Worm (Caenorhabditis elegans) whole organism, L3 larva: ENCODE measurements around the gene ints-13.

Experiments
- R02D3.7 ChIP-seq: fragments of 150-350 bp; optimal IDR thresholded peaks from 2 replicates; lab custom pipeline; 2014; ENCODE audit warnings: missing biosample characterization, missing genetic modification characterization
- ZK546.5 ChIP-seq: sonication (generic microtip); optimal IDR thresholded peaks from 2 replicates; lab custom pipeline; 2017; ENCODE audit warnings: missing biosample characterization, missing genetic modification characterization
- aly-2 ChIP-seq: fragments of 150-350 bp; optimal IDR thresholded peaks from 2 replicates; lab custom pipeline; 2014; ENCODE audit warnings: missing biosample characterization, missing genetic modification characterization
- ama-1 ChIP-seq: fragments of 150-350 bp; optimal IDR thresholded peaks from 2 replicates; lab custom pipeline; 2018
- ceh-16 ChIP-seq: sonication (generic microtip); optimal IDR thresholded peaks from 2 replicates; lab custom pipeline; 2017; ENCODE audit warnings: missing biosample characterization, missing genetic modification characterization
- ceh-9 ChIP-seq: sonication (generic microtip); optimal IDR thresholded peaks from 2 replicates; lab custom pipeline; 2018; ENCODE audit warnings: missing biosample characterization, missing genetic modification characterization
- egl-27 ChIP-seq: sonication (generic microtip); optimal IDR thresholded peaks from 4 replicates; lab custom pipeline; 2017; ENCODE audit warnings: missing biosample characterization, missing genetic modification reagents, missing genetic modification characterization
- elt-1 ChIP-seq: fragments of 150-350 bp; optimal IDR thresholded peaks from 2 replicates; lab custom pipeline; 2014; ENCODE audit warnings: missing biosample characterization, missing genetic modification characterization
- elt-2 ChIP-seq: sonication (generic microtip); optimal IDR thresholded peaks from 2 replicates; lab custom pipeline; 2016; ENCODE audit warnings: missing genetic modification reagents, mild to moderate bottlenecking, missing genetic modification characterization, missing compliant biosample characterization
- eor-1 ChIP-seq, 2 experiments: fragments of 150-350 bp; optimal IDR thresholded peaks; 2 replicates each; lab custom pipeline; 2014 to 2018; ENCODE audit warnings: missing biosample characterization in 2 of 2, missing genetic modification characterization in 2 of 2
- fkh-10 ChIP-seq: sonication (generic microtip); optimal IDR thresholded peaks from 2 replicates; lab custom pipeline; 2017; ENCODE audit warnings: missing biosample characterization, missing genetic modification reagents, missing genetic modification characterization
- fos-1 ChIP-seq: fragments of 150-350 bp; optimal IDR thresholded peaks from 2 replicates; lab custom pipeline; 2014; ENCODE audit warnings: missing biosample characterization, missing genetic modification characterization
- hmg-11 ChIP-seq: sonication (generic microtip); optimal IDR thresholded peaks from 2 replicates; lab custom pipeline; 2016; ENCODE audit warnings: missing genetic modification characterization, missing compliant biosample characterization
- jun-1 ChIP-seq: fragments of 150-350 bp; optimal IDR thresholded peaks from 2 replicates; lab custom pipeline; 2014; ENCODE audit warnings: missing biosample characterization, missing genetic modification reagents, missing genetic modification characterization
- lin-15B ChIP-seq: fragments of 150-350 bp; optimal IDR thresholded peaks from 2 replicates; lab custom pipeline; 2014; ENCODE audit warnings: missing biosample characterization, missing genetic modification characterization
- lsy-12 ChIP-seq: sonication (generic microtip); optimal IDR thresholded peaks from 2 replicates; lab custom pipeline; 2016; ENCODE audit warnings: mild to moderate bottlenecking, missing genetic modification characterization, missing compliant biosample characterization
- nfya-1 ChIP-seq: sonication (generic microtip); optimal IDR thresholded peaks from 2 replicates; lab custom pipeline; 2017; ENCODE audit warnings: missing genetic modification characterization, mild to moderate bottlenecking, missing compliant biosample characterization, antibody characterized with exemption, moderate library complexity; ENCODE audit not compliant: insufficient read depth
- nhr-12 ChIP-seq: fragments of 150-350 bp; optimal IDR thresholded peaks from 2 replicates; lab custom pipeline; 2014; ENCODE audit warnings: missing biosample characterization, missing genetic modification characterization
- nhr-23 ChIP-seq: fragments of 150-350 bp; optimal IDR thresholded peaks from 2 replicates; lab custom pipeline; 2014; ENCODE audit warnings: missing biosample characterization, missing genetic modification reagents, missing genetic modification characterization
- nhr-237 ChIP-seq: fragments of 150-350 bp; optimal IDR thresholded peaks from 2 replicates; lab custom pipeline; 2014; ENCODE audit warnings: missing biosample characterization, missing genetic modification characterization
- nhr-43 ChIP-seq: sonication (generic microtip); optimal IDR thresholded peaks from 2 replicates; lab custom pipeline; 2016; ENCODE audit warnings: mild to moderate bottlenecking, missing genetic modification characterization, missing compliant biosample characterization; ENCODE audit not compliant: poor library complexity, severe bottlenecking
- pqm-1 ChIP-seq: fragments of 150-350 bp; optimal IDR thresholded peaks from 2 replicates; lab custom pipeline; 2017; ENCODE audit warnings: missing biosample characterization, missing genetic modification characterization, inconsistent platforms
- snpc-4 ChIP-seq: fragments of 150-350 bp; optimal IDR thresholded peaks from 2 replicates; lab custom pipeline; 2014; ENCODE audit warnings: missing biosample characterization, missing genetic modification characterization
- unc-39 ChIP-seq: sonication (generic microtip); optimal IDR thresholded peaks from 4 replicates; lab custom pipeline; 2017; ENCODE audit warnings: missing biosample characterization, missing genetic modification characterization
- zag-1 ChIP-seq: fragments of 150-350 bp; optimal IDR thresholded peaks from 2 replicates; lab custom pipeline; 2014; ENCODE audit warnings: missing biosample characterization, missing genetic modification characterization

The ints-13 gene

DNA sequence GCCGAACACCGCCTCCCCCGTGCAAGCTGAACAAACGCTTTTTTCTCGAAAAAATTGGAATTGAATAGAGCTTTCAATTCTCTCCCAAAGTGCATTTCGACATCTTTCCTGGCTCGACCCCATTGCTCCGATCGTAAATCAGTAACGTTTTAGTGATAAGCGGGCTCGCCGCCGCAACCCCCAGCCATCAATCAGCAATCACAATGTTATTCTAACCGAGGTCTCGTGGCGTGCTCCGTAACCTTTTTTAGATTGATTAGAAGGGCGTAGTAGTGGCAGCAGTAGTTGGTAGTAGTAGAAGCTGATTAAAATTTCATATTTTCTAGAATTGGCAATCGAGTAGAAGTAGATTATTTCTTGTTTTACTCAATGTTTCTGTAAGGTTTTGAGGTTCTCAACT is 49.9 kb downstream of the ints-13 start:
- TF ChIP-seq fkh-10 (GFP tag; lab: Kevin White, UChicago) (no peak), elt-2 (tag; lab: Kevin White, UChicago) (peak; percentile 53)
- TF ChIP-seq, all 47 proteins: peak for 1

DNA sequence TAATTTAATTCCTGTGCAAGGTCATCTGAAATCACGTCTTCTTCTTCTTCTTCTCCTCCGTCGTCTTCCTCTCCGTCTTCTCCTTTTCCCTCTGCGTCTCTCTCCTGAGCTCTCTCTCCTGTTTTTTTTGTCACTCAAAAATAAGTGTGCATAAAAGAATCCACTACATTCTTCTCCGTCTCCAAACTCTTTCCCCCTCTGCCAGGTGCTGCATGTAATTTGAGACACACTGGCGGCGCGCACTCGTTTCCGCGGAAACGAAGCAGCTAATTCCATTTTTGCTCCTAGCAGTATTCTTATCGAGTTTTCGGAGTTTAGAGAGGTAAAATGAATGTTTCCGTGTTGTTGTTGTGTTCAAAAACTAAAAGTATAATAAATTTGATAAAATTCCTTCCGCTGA is 51.1 kb downstream of the ints-13 start:
- TF ChIP-seq lin-15B (tag; lab: Kevin White, UChicago) (peak; percentile 3), hmg-11 (no peak)

DNA sequence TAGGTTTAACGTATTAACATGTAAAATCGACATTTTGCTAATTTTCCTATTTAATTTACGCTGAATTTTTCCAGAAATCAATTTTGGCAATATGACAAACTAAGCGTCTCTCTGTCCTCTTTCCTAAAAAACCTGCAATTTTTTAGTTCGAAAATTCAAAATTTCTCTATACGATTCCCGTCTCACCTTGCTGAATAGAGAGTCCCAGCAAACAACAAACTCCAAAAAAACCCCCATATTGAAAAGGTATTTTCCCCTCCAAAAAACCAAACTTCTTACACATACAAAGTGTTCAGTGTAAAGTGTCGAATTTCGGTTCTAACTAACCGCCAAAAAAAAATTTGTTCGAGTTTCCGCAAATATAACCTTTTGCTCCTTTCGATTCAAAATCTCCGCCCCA is 53.1 kb downstream of the ints-13 start, which contains the start of gene pnc-1:
Gene pnc-1, plus strand, starts transcription at position 301 of the 400 bp plus-strand sequence.
- no peak for TF ChIP-seq jun-1 (tag; lab: Kevin White, UChicago)
- no peak for TF ChIP-seq unc-39 (tag; lab: Kevin White, UChicago)
- no peak for TF ChIP-seq hmg-11
- no peak for TF ChIP-seq aly-2 (tag; lab: Kevin White, UChicago)
- no peak for TF ChIP-seq ceh-16 (tag; lab: Kevin White, UChicago)
- no peak for TF ChIP-seq ama-1
- no peak for TF ChIP-seq R02D3.7 (tag; lab: Kevin White, UChicago)
- no peak for TF ChIP-seq elt-1 (tag; lab: Kevin White, UChicago)
- no peak for TF ChIP-seq nhr-23 (tag; lab: Kevin White, UChicago)
- TF ChIP-seq fos-1 (tag; lab: Kevin White, UChicago) = no peak
- no peak for TF ChIP-seq ceh-9 (tag; lab: Kevin White, UChicago)
- TF ChIP-seq nfya-1 (tag; lab: Kevin White, UChicago) = no peak
- no peak for TF ChIP-seq nhr-43 (tag; lab: Kevin White, UChicago)
- no peak for TF ChIP-seq nhr-237 (tag; lab: Kevin White, UChicago)
- no peak for TF ChIP-seq lsy-12 (tag; lab: Kevin White, UChicago)
- no peak for TF ChIP-seq nhr-12 (tag; lab: Kevin White, UChicago)
- no peak for TF ChIP-seq snpc-4 (tag; lab: Kevin White, UChicago)
- TF ChIP-seq zag-1 (tag; lab: Kevin White, UChicago) = no peak
- TF ChIP-seq ZK546.5 (tag; lab: Kevin White, UChicago) = no peak
- no peak for TF ChIP-seq eor-1 (tag; optimal IDR thresholded peaks at IDR 0.05; lab: Kevin White, UChicago)

DNA sequence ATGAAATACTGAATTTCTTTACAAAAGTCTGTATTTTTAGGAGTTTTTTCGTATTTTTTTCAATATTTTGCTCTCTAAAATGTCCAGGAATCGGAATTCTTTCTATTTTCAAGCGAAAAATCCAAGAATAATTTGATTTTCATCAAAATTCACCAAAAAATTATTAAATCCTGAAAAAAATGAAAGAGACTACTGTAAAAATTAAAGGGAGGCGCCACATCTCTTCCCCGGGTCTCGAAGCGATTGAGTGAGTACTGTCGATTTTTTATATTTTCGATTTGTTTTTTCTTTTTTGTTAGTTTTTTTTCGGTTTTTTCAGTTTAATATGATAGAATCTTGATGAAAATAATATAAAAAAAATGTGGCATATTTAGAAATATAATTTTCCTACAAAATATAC is 53.7 kb downstream of the ints-13 start:
- TF ChIP-seq eor-1 (tag; optimal IDR thresholded peaks at IDR 0.05; lab: Kevin White, UChicago) (no peak), nhr-237 (tag; lab: Kevin White, UChicago) (no peak), egl-27 (tag; lab: Kevin White, UChicago) (no peak), snpc-4 (tag; lab: Kevin White, UChicago) (no peak), hmg-11 (no peak), pqm-1 (tag; lab: Kevin White, UChicago) (no peak), ceh-16 (tag; lab: Kevin White, UChicago) (no peak)
